Fruit fly (Drosophila melanogaster): ENCODE data around the gene ND-42.

- TF ChIP-seq CG8478 (optimal IDR thresholded peaks at IDR 0.05) (no peak), CTCF (optimal IDR thresholded peaks at IDR 0.05) (peak in 1 of 2 experiments; percentile 52)
Measured at dm6 chr3R:22041625-22042282, 14.2 kb downstream of the ND-42 start, which contains the start of gene how.
